Worm (Caenorhabditis elegans) whole organism, young adult: ENCODE data around the gene tmem-24.

Experiments used
- F37B4.10 ChIP-seq: fragments of 200-800 bp; sonication (Bioruptor generic); IDR thresholded peaks from 2 replicates; pipeline ENCODE4 v1.3.6; 2022; ENCODE audit warnings: missing genetic modification characterization, missing compliant biosample characterization
- bed-1 ChIP-seq: fragments of 200-800 bp; sonication (Bioruptor generic); IDR thresholded peaks from 2 replicates; pipeline ENCODE4 v1.3.6; 2022; ENCODE audit warnings: missing genetic modification reagents, missing genetic modification characterization, missing compliant biosample characterization
- die-1 ChIP-seq: sonication (generic microtip); optimal IDR thresholded peaks from 2 replicates; lab custom pipeline; 2016; ENCODE audit warnings: missing genotype, mild to moderate bottlenecking, missing genetic modification characterization, missing compliant biosample characterization
- ets-4 ChIP-seq: fragments of 200-800 bp; sonication (Bioruptor generic); optimal IDR thresholded peaks from 2 replicates; lab custom pipeline; 2018; ENCODE audit warnings: mild to moderate bottlenecking, missing genetic modification characterization, missing compliant biosample characterization
- lsy-27 ChIP-seq: sonication (generic microtip); optimal IDR thresholded peaks from 2 replicates; lab custom pipeline; 2017; ENCODE audit warnings: missing genetic modification characterization, mild to moderate bottlenecking, missing compliant biosample characterization, antibody characterized with exemption, missing genotype, borderline replicate concordance; ENCODE audit not compliant: insufficient read depth
- nfyb-1 ChIP-seq: fragments of 200-800 bp; sonication (Bioruptor generic); IDR thresholded peaks from 2 replicates; pipeline ENCODE4 v1.3.6; 2022; ENCODE audit warnings: missing genetic modification reagents, missing genetic modification characterization, missing compliant biosample characterization
- snpc-4 ChIP-seq, 5 experiments: fragments of 150-350 bp in 1 of 5; sonication (generic microtip) in 4 of 5; optimal IDR thresholded peaks; 2 replicates each; lab custom pipeline; 2014 to 2018; ENCODE audit warnings: missing genetic modification characterization in 5 of 5, missing biosample characterization in 3 of 5, antibody characterized with exemption in 2 of 5, mild to moderate bottlenecking in 2 of 5, missing compliant biosample characterization in 2 of 5, missing genotype in 2 of 5, moderate library complexity in 2 of 5, missing genetic modification reagents in 1 of 5
- unc-62 ChIP-seq: fragments of 150-350 bp; optimal IDR thresholded peaks from 2 replicates; lab custom pipeline; 2014; ENCODE audit warnings: missing biosample characterization, missing genetic modification reagents, missing genetic modification characterization

DNA sequence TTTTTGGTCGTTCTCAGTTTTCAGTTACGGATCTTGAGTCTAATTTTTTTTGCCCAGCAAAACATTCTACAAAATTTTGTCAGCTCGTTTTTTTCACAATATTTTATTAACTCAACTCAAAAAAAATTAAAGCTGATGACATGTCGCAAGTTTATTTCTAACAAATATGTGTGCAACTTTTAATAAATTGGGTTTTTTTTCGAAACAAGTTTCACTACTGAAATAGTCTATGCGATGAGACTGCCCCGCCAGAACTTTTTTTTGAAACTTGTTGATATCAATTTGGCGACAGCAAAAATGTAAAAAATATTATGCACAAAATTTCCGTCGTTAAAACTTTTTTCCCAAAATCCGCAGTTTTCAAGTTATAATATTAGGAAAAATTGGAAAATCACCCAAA is 21.5 kb downstream of the tmem-24 start, which contains the start of gene C18B2.2:
- TF ChIP-seq die-1 (tag; lab: Kevin White, UChicago) = no peak
- no peak for TF ChIP-seq F37B4.10 (GFP tag; lab: Robert Waterston, UW)
- no peak for TF ChIP-seq bed-1 (GFP tag; lab: Robert Waterston, UW)
- no peak for TF ChIP-seq snpc-4 (GFP tag; optimal IDR thresholded peaks at IDR 0.05; lab: Kevin White, UChicago)
- no peak for TF ChIP-seq snpc-4 (tag; optimal IDR thresholded peaks at IDR 0.05; lab: Kevin White, UChicago)
- no peak for TF ChIP-seq nfyb-1 (GFP tag; lab: Robert Waterston, UW)
- TF ChIP-seq unc-62 (GFP tag; lab: Kevin White, UChicago) = no peak
- TF ChIP-seq lsy-27 (tag; lab: Kevin White, UChicago) = no peak
- TF ChIP-seq ets-4 (GFP tag; lab: Kevin White, UChicago) = no peak
